Worm (Caenorhabditis elegans) whole organism, L4 larva: ENCODE results near the gene hcp-2.

ENCODE experiments used
- F26F4.8 ChIP-seq: fragments of 200-800 bp; sonication (Bioruptor generic); conservative IDR thresholded peaks from 2 replicates; pipeline ENCODE4 v1.3.6; 2022; ENCODE audit warnings: missing genetic modification characterization, missing compliant biosample characterization
- R02D3.7 ChIP-seq: fragments of 150-350 bp; sonication (generic microtip); optimal IDR thresholded peaks from 3 replicates; lab custom pipeline; 2014; ENCODE audit warnings: missing biosample characterization, missing genetic modification characterization
- Y48G9A.11 ChIP-seq: fragments of 200-800 bp; sonication (Bioruptor generic); IDR thresholded peaks from 2 replicates; pipeline ENCODE4 v1.3.6; 2022; ENCODE audit warnings: missing genetic modification reagents, missing genetic modification characterization, missing compliant biosample characterization
- Y5F2A.4 ChIP-seq: fragments of 200-800 bp; sonication (Bioruptor generic); optimal IDR thresholded peaks from 2 replicates; lab custom pipeline; 2018; ENCODE audit warnings: mild to moderate bottlenecking, missing genetic modification characterization, missing compliant biosample characterization
- Y75B8A.6 ChIP-seq: fragments of 200-800 bp; sonication (Bioruptor generic); IDR thresholded peaks from 2 replicates; pipeline ENCODE4 v1.3.6; 2022; ENCODE audit warnings: missing genetic modification reagents, missing genetic modification characterization, missing compliant biosample characterization
- ZK546.5 ChIP-seq, 2 experiments: sonication (generic microtip); optimal IDR thresholded peaks; 2 replicates each; lab custom pipeline; 2017; ENCODE audit warnings: missing biosample characterization in 2 of 2, missing genetic modification characterization in 2 of 2
- aha-1 ChIP-seq: fragments of 150-350 bp; peaks from one replicate; lab custom pipeline; 2014; ENCODE audit warnings: missing biosample characterization, missing genetic modification characterization
- arid-1 ChIP-seq: fragments of 200-800 bp; sonication (Bioruptor generic); conservative IDR thresholded peaks from 2 replicates; pipeline ENCODE4 v1.3.6; 2022; ENCODE audit warnings: missing genetic modification reagents, missing genetic modification characterization, missing compliant biosample characterization
- attf-4 ChIP-seq: sonication (generic microtip); optimal IDR thresholded peaks from 3 replicates; lab custom pipeline; 2017; ENCODE audit warnings: missing biosample characterization, missing genetic modification characterization
- ceh-32 ChIP-seq: sonication (generic microtip); optimal IDR thresholded peaks from 2 replicates; lab custom pipeline; 2016; ENCODE audit warnings: mild to moderate bottlenecking, missing genetic modification characterization, missing compliant biosample characterization; ENCODE audit not compliant: poor library complexity
- ces-1 ChIP-seq: fragments of 150-350 bp; sonication (generic microtip); optimal IDR thresholded peaks from 4 replicates; lab custom pipeline; 2014; ENCODE audit warnings: missing biosample characterization, missing genetic modification reagents, missing genetic modification characterization
- cey-2 ChIP-seq: sonication (generic microtip); optimal IDR thresholded peaks from 3 replicates; lab custom pipeline; 2017; ENCODE audit warnings: missing genetic modification characterization, mild to moderate bottlenecking, missing compliant biosample characterization, antibody characterized with exemption, borderline replicate concordance; ENCODE audit not compliant: insufficient read depth
- dmd-6 ChIP-seq: fragments of 200-800 bp; sonication (Bioruptor generic); IDR thresholded peaks from 2 replicates; pipeline ENCODE4 v1.3.6; 2022; ENCODE audit warnings: missing genetic modification reagents, missing genetic modification characterization, missing compliant biosample characterization
- hlh-30 ChIP-seq: sonication (generic microtip); optimal IDR thresholded peaks from 2 replicates; lab custom pipeline; 2017; ENCODE audit warnings: antibody characterized with exemption, mild to moderate bottlenecking, missing genetic modification characterization, missing compliant biosample characterization; ENCODE audit not compliant: insufficient read depth
- jun-1 ChIP-seq: fragments of 150-350 bp; optimal IDR thresholded peaks from 2 replicates; lab custom pipeline; 2014; ENCODE audit warnings: missing biosample characterization, missing genetic modification reagents, missing genetic modification characterization
- lin-39 ChIP-seq: fragments of 150-350 bp; optimal IDR thresholded peaks from 2 replicates; lab custom pipeline; 2014; ENCODE audit warnings: missing biosample characterization, missing genetic modification reagents, missing genetic modification characterization
- madf-5 ChIP-seq, 2 experiments: fragments of 200-800 bp; sonication (Bioruptor generic); IDR thresholded peaks; 2 replicates each; pipeline ENCODE4 v1.3.6; 2022; ENCODE audit warnings: missing compliant biosample characterization in 2 of 2, missing genetic modification characterization in 2 of 2
- mdl-1 ChIP-seq, 2 experiments: fragments of 150-350 bp in 1 of 2; sonication (generic microtip) in 1 of 2; optimal IDR thresholded peaks; 2 replicates each; lab custom pipeline; 2014 to 2017; ENCODE audit warnings: missing biosample characterization in 2 of 2, missing genetic modification characterization in 2 of 2
- mdt-29 ChIP-seq: fragments of 200-800 bp; sonication (Bioruptor generic); IDR thresholded peaks from 2 replicates; pipeline ENCODE4 v1.3.6; 2022; ENCODE audit warnings: missing genetic modification reagents, missing genetic modification characterization, missing compliant biosample characterization
- mxl-2 ChIP-seq: fragments of 200-800 bp; sonication (Bioruptor generic); conservative IDR thresholded peaks from 2 replicates; pipeline ENCODE4 v1.3.6; 2022; ENCODE audit warnings: missing genetic modification reagents, missing genetic modification characterization, missing compliant biosample characterization
- nhr-10 ChIP-seq: fragments of 150-350 bp; optimal IDR thresholded peaks from 2 replicates; lab custom pipeline; 2014; ENCODE audit warnings: missing biosample characterization, missing genetic modification characterization
- nhr-28 ChIP-seq: fragments of 150-350 bp; optimal IDR thresholded peaks from 2 replicates; lab custom pipeline; 2014; ENCODE audit warnings: missing biosample characterization, missing genetic modification characterization
- nhr-6 ChIP-seq: fragments of 150-350 bp; optimal IDR thresholded peaks from 2 replicates; lab custom pipeline; 2014; ENCODE audit warnings: missing biosample characterization, missing genetic modification characterization
- nhr-76 ChIP-seq: fragments of 150-350 bp; optimal IDR thresholded peaks from 2 replicates; lab custom pipeline; 2014; ENCODE audit warnings: missing biosample characterization, missing genetic modification characterization
- pha-4 ChIP-seq, 2 experiments: fragments of 150-350 bp in 1 of 2; fragments of 200-800 bp in 1 of 2; sonication (Bioruptor generic) in 1 of 2; IDR thresholded peaks in 1 of 2; optimal IDR thresholded peaks in 1 of 2; 2 replicates each; pipeline versions ENCODE4 v1.3.6 to Lab custom; 2014 to 2022; ENCODE audit warnings: missing genetic modification characterization in 2 of 2, missing genetic modification reagents in 2 of 2, missing biosample characterization in 1 of 2, missing compliant biosample characterization in 1 of 2
- php-3 ChIP-seq: fragments of 200-800 bp; sonication (Bioruptor generic); IDR thresholded peaks from 2 replicates; pipeline ENCODE4 v1.3.6; 2022; ENCODE audit warnings: missing genetic modification reagents, missing genetic modification characterization, missing compliant biosample characterization
- pqm-1 ChIP-seq: sonication (generic microtip); optimal IDR thresholded peaks from 2 replicates; lab custom pipeline; 2017; ENCODE audit warnings: missing biosample characterization, missing genetic modification characterization
- set-16 ChIP-seq: fragments of 200-800 bp; sonication (Bioruptor generic); IDR thresholded peaks from 2 replicates; pipeline ENCODE4 v1.3.6; 2022; ENCODE audit warnings: missing genetic modification reagents, missing genetic modification characterization, missing compliant biosample characterization
- unc-130 ChIP-seq: sonication (generic microtip); optimal IDR thresholded peaks from 2 replicates; lab custom pipeline; 2016; ENCODE audit warnings: missing genetic modification reagents, missing genetic modification characterization, missing compliant biosample characterization
- unc-39 ChIP-seq: sonication (generic microtip); optimal IDR thresholded peaks from 2 replicates; lab custom pipeline; 2017; ENCODE audit warnings: missing biosample characterization, missing genetic modification characterization
- unc-62 ChIP-seq, 3 experiments: fragments of 150-350 bp in 1 of 3; sonication (generic microtip); optimal IDR thresholded peaks in 2 of 3; peaks in 1 of 3; 1 replicate in 1 of 3; 2 replicates in 2 of 3; lab custom pipeline; 2014 to 2017; ENCODE audit warnings: missing biosample characterization in 3 of 3, missing genetic modification characterization in 3 of 3, missing genetic modification reagents in 3 of 3, missing genotype in 1 of 3
- zag-1 ChIP-seq: fragments of 150-350 bp; optimal IDR thresholded peaks from 2 replicates; lab custom pipeline; 2014; ENCODE audit warnings: missing biosample characterization, missing genetic modification characterization
- zfp-3 ChIP-seq: fragments of 200-800 bp; sonication (Bioruptor generic); conservative IDR thresholded peaks from 2 replicates; pipeline ENCODE4 v1.3.6; 2022; ENCODE audit warnings: missing genetic modification reagents, missing genetic modification characterization, missing compliant biosample characterization

Gene hcp-2

ce11 chrV:9632348-9632747, 13.3 kb upstream of the hcp-2 start:
- peak; percentile 99 for TF ChIP-seq set-16 (GFP tag; lab: Robert Waterston, UW)
- TF ChIP-seq F26F4.8 (GFP tag; lab: Robert Waterston, UW), result 0 out of 2 replicates have a peak, but pooled peaks have one; percentile 4
- TF ChIP-seq ces-1 (GFP tag; lab: Kevin White, UChicago), result no peak
- TF ChIP-seq lin-39 (tag; lab: Kevin White, UChicago), result no peak
- TF ChIP-seq pha-4 (GFP tag; IDR thresholded peaks at IDR 0.05; lab: Robert Waterston, UW), result peak; percentile 56; the same call in 1 of the 2 replicates
- TF ChIP-seq pha-4 (tag; optimal IDR thresholded peaks at IDR 0.05; lab: Kevin White, UChicago), result no peak
- TF ChIP-seq mdl-1 (tag; optimal IDR thresholded peaks at IDR 0.05; lab: Kevin White, UChicago), result no peak
- peak in 1 of 2 experiments; percentile 52; a peak in 1 of 4 replicates for TF ChIP-seq madf-5 (GFP tag; IDR thresholded peaks at IDR 0.05; lab: Robert Waterston, UW)
- no peak for TF ChIP-seq arid-1 (GFP tag; lab: Robert Waterston, UW)

DNA sequence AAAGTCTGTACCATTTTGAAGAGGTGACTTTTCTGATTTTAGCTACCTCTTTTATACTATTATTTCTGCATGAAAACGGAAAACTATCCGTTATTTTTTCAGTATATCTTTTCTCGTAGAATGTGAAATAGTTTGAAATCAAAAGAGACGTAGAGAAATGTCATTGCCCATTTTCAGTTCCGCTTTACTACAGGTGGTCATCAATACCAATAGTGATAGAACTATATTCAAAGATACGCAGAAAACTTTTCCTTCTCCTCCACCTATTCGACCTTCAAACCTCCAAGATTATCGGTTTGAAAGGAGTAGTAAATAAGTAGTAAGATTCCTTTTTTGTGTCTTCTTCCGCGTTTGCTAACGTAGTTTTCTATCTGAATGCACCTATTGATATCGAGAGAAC, 12.3 kb upstream of the hcp-2 start, which contains the start of gene col-147:
TSS of gene col-147 (minus strand) at position 26 of the 400 bp plus-strand sequence.
- TF ChIP-seq nhr-28 (peak; percentile 60), aha-1 (tag; lab: Kevin White, UChicago) (no peak), Y5F2A.4 (GFP tag; lab: Kevin White, UChicago) (no peak), unc-39 (tag; lab: Kevin White, UChicago) (no peak), hlh-30 (tag; lab: Kevin White, UChicago) (no peak), attf-4 (no peak), cey-2 (tag; lab: Kevin White, UChicago) (peak; percentile 11), dmd-6 (0 out of 2 replicates have a peak, but pooled peaks have one; percentile 7), ceh-32 (tag; lab: Kevin White, UChicago) (no peak), pqm-1 (tag; lab: Kevin White, UChicago) (no peak), unc-62 (GFP tag; optimal IDR thresholded peaks at IDR 0.05 in 1 of 2; lab: Kevin White, UChicago) (peak in 1 of 2 experiments; percentile 83), unc-62 (tag; optimal IDR thresholded peaks at IDR 0.05; lab: Kevin White, UChicago) (no peak), nhr-10 (tag; lab: Kevin White, UChicago) (no peak), set-16 (GFP tag; lab: Robert Waterston, UW) (no peak)

- TF ChIP-seq unc-130 (GFP tag; lab: Kevin White, UChicago) (no peak), php-3 (no peak), R02D3.7 (tag; lab: Kevin White, UChicago) (no peak), zag-1 (tag; lab: Kevin White, UChicago) (no peak), Y75B8A.6 (no peak), Y48G9A.11 (GFP tag; lab: Robert Waterston, UW) (no peak), mxl-2 (GFP tag; lab: Robert Waterston, UW) (no peak)
These were observed 5.6 kb downstream of the hcp-2 start, which contains the start of gene T06E4.21 for ce11 chrV:9651294-9651693. T06E4.21 (plus strand) TSS chrV:9651594.

DNA sequence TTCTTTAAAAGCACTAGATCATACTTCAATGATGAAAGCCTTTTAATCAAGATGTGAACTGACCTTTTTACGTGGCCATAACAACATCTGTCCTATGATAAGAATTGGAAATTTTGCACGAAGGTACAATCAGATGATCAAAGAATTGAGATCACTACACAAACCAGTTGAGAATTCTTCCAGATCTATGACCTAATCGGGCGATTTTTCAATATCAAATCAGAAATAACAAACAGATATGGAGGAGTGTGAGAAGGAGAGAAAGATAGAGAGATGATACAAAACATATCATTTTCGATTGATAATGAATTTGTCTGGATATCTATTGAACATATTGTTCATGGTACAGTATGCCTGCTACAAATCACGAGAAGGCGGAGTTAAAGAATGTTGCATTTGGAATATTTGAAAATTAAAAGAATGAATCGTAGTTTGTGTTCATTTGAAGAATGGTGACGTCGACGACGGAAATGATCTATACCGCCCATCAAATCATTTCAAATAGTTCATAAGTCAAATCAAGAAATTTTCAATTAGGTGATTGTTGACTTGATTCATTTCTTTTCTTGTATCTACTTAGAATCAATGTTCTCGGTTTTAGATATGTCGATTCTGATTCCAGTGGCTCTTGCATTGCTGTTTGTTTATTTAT, 8.6 kb downstream of the hcp-2 start, which contains the start of gene cyp-29A4:
TSS of gene cyp-29A4 (plus strand) at position 602 of the 652 bp plus-strand sequence.
- TF ChIP-seq jun-1 (tag; lab: Kevin White, UChicago) (no peak), zfp-3 (no peak), ZK546.5 (tag; optimal IDR thresholded peaks at IDR 0.05; lab: Kevin White, UChicago) (no peak), Y75B8A.6 (no peak), mdt-29 (GFP tag; lab: Robert Waterston, UW) (no peak), unc-62 (GFP tag; optimal IDR thresholded peaks at IDR 0.05 in 1 of 2; lab: Kevin White, UChicago) (peak in 1 of 2 experiments; percentile 66), unc-62 (tag; optimal IDR thresholded peaks at IDR 0.05; lab: Kevin White, UChicago) (no peak), R02D3.7 (tag; lab: Kevin White, UChicago) (no peak), nhr-76 (tag; lab: Kevin White, UChicago) (no peak), nhr-28 (peak; percentile 86), aha-1 (tag; lab: Kevin White, UChicago) (peak; percentile 2), nhr-6 (tag; lab: Kevin White, UChicago) (no peak), pha-4 (GFP tag; IDR thresholded peaks at IDR 0.05; lab: Robert Waterston, UW) (no peak), pha-4 (tag; optimal IDR thresholded peaks at IDR 0.05; lab: Kevin White, UChicago) (no peak)
